Worm (Caenorhabditis elegans): Measurements from ENCODE around the gene cutl-23.
A peak's percentile ranks its signal among the peaks of the same experiment; 100 is the strongest.

cutl-23 gene

ce11 chrIII:5757492-5758045 is 12.4 kb upstream of the cutl-23 start:
- TF ChIP-seq T26A5.8 (tag; optimal IDR thresholded peaks at IDR 0.05) = no peak
- no peak for TF ChIP-seq lin-54 (GFP tag; optimal IDR thresholded peaks at IDR 0.05)
- TF ChIP-seq unc-130 (GFP tag; optimal IDR thresholded peaks at IDR 0.05) = no peak
- TF ChIP-seq nfya-2 (GFP tag; IDR thresholded peaks at IDR 0.05) = no peak
- no peak for TF ChIP-seq Y56A3A.18 (GFP tag; IDR thresholded peaks at IDR 0.05)
- TF ChIP-seq madf-6 (GFP tag; IDR thresholded peaks at IDR 0.05) = no peak
- no peak for TF ChIP-seq zim-3 (tag; optimal IDR thresholded peaks at IDR 0.05)
- no peak for TF ChIP-seq nfya-1 (tag; optimal IDR thresholded peaks at IDR 0.05; ENCODE audit: borderline replicate concordance, insufficient read depth)
- no peak for TF ChIP-seq Y53G8AR.9 (GFP tag; conservative IDR thresholded peaks at IDR 0.05)
- no peak for TF ChIP-seq ceh-40 (GFP tag; IDR thresholded peaks at IDR 0.05)
- TF ChIP-seq hmg-20 (GFP tag; IDR thresholded peaks at IDR 0.05) = no peak
- no peak for TF ChIP-seq F39B2.1 (GFP tag; IDR thresholded peaks at IDR 0.05)
- no peak for TF ChIP-seq ceh-91 (GFP tag; IDR thresholded peaks at IDR 0.05)

DNA sequence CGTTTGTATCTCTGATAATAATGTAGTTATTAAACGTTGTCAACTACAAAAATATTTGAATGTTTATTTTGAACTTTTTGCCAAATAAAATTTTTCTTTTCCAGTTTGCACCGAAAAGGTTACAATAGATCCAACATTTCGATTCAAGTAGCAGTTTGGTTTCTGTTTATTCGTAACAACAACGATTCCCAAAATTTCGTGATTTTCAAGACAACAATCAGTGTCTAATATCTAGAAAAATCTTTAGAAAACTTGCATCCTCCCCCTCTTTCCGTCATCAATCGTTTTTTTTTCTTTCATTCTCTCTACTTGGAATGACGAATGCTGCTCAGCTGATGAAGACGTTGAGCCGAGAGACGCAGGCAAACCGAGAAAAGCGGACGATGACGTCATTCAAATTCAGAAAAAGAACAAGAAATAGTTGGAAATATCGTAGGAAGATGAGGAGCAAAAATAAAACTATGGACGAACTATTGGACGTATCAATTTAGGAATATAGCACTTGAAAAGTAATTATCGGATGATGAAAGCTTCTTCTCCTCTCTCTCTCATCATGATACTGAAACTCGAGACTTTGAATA is 11.4 kb upstream of the cutl-23 start:
- TF ChIP-seq Y53F4B.3 (GFP tag; IDR thresholded peaks at IDR 0.05) (no peak), lin-35 (GFP tag; optimal IDR thresholded peaks at IDR 0.05) (peak in 1 of 3 experiments; percentile 84), rpc-1 (optimal IDR thresholded peaks at IDR 0.05) (no peak), rpc-1 (tag; optimal IDR thresholded peaks at IDR 0.05) (no peak), ztf-3 (GFP tag; optimal IDR thresholded peaks at IDR 0.05) (no peak), hmg-1.2 (GFP tag; IDR thresholded peaks at IDR 0.05) (peak; percentile 30; the same call in 1 of the 2 replicates), let-607 (tag; optimal IDR thresholded peaks at IDR 0.05) (no peak), mcd-1 (GFP tag; IDR thresholded peaks at IDR 0.05) (0 out of 2 replicates have a peak, but pooled peaks have one; percentile 48), hsf-1 (GFP tag; IDR thresholded peaks at IDR 0.05) (no peak), cebp-1 (GFP tag; IDR thresholded peaks at IDR 0.05) (no peak), cebp-1 (tag; optimal IDR thresholded peaks at IDR 0.05) (peak; percentile 35), nfyb-1 (GFP tag; IDR thresholded peaks at IDR 0.05) (peak; percentile 57; the same call in 1 of the 2 replicates), dox-1 (GFP tag; IDR thresholded peaks at IDR 0.05) (no peak), zim-3 (tag; optimal IDR thresholded peaks at IDR 0.05) (no peak), cebp-2 (GFP tag; IDR thresholded peaks at IDR 0.05) (no peak), B0035.1 (tag; optimal IDR thresholded peaks at IDR 0.05) (no peak), atf-7 (tag; optimal IDR thresholded peaks at IDR 0.05) (peak; percentile 95), nhr-80 (tag; optimal IDR thresholded peaks at IDR 0.05) (no peak), rcor-1 (GFP tag; IDR thresholded peaks at IDR 0.05) (0 out of 2 replicates have a peak, but pooled peaks have one; percentile 35), ZK185.1 (tag; optimal IDR thresholded peaks at IDR 0.05; ENCODE audit: poor library complexity, severe bottlenecking) (peak; percentile 7), C17E4.6 (GFP tag; IDR thresholded peaks at IDR 0.05) (no peak), lin-40 (tag; optimal IDR thresholded peaks at IDR 0.05) (peak; percentile 31), B0261.1 (tag; optimal IDR thresholded peaks at IDR 0.05) (no peak), ceh-27 (GFP tag; optimal IDR thresholded peaks at IDR 0.05) (peak; percentile 17), K12H6.12 (tag; optimal IDR thresholded peaks at IDR 0.05) (peak; percentile 53), chd-7 (tag; optimal IDR thresholded peaks at IDR 0.05) (peak; percentile 24), xnd-1 (tag; optimal IDR thresholded peaks at IDR 0.05) (no peak), sea-2 (GFP tag; IDR thresholded peaks at IDR 0.05) (no peak), hlh-12 (tag; optimal IDR thresholded peaks at IDR 0.05) (no peak), zfh-2 (GFP tag; conservative IDR thresholded peaks at IDR 0.05) (peak; percentile 28; the same call in 1 of the 2 replicates), K11D2.4 (GFP tag; IDR thresholded peaks at IDR 0.05) (no peak)
